Worm (Caenorhabditis elegans): ENCODE results near the gene srv-27.

DNA sequence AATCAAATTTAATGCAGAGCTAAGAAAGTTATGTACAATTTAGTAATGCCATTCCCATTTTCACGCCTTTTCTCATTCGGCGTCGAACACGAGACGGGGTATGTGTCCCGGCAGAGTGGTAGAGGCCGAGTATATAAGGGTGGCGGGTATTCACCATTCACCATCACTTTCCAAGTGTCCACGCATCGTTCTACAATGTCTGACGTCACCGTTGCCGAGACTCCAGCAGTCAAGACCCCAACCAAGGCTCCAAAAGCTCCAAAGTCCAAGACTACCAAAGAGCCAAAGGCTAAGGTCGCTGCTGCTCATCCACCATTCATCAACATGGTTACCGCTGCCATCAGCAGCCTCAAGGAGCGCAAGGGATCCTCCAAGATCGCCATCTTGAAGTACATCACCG is 4.1 kb downstream of the srv-27 start, which contains the start of gene hil-2:
- TF ChIP-seq nhr-179 (tag; optimal IDR thresholded peaks at IDR 0.05) (no peak), Y56A3A.18 (GFP tag; IDR thresholded peaks at IDR 0.05) (no peak), sea-2 (GFP tag; IDR thresholded peaks at IDR 0.05) (no peak), snpc-1.1 (tag; optimal IDR thresholded peaks at IDR 0.05; ENCODE audit: insufficient read depth) (no peak), ama-1 (optimal IDR thresholded peaks at IDR 0.05) (no peak), ama-1 (GFP tag; optimal IDR thresholded peaks at IDR 0.05) (no peak), F49E8.2 (tag; optimal IDR thresholded peaks at IDR 0.05; ENCODE audit: insufficient read depth) (no peak), lag-1 (GFP tag; IDR thresholded peaks at IDR 0.05) (no peak), ztf-28 (GFP tag; IDR thresholded peaks at IDR 0.05) (no peak)
